Worm (Caenorhabditis elegans) whole organism, L3 larva: ENCODE results near the gene F25G6.1.

Source experiments
- aly-2 ChIP-seq: fragments of 150-350 bp; optimal IDR thresholded peaks from 2 replicates; lab custom pipeline; 2014; ENCODE audit warnings: missing biosample characterization, missing genetic modification characterization
- ceh-28 ChIP-seq: fragments of 150-350 bp; optimal IDR thresholded peaks from 2 replicates; lab custom pipeline; 2014; ENCODE audit warnings: missing biosample characterization, missing genetic modification reagents, missing genetic modification characterization
- elt-1 ChIP-seq: fragments of 150-350 bp; optimal IDR thresholded peaks from 2 replicates; lab custom pipeline; 2014; ENCODE audit warnings: missing biosample characterization, missing genetic modification characterization
- jun-1 ChIP-seq: fragments of 150-350 bp; optimal IDR thresholded peaks from 2 replicates; lab custom pipeline; 2014; ENCODE audit warnings: missing biosample characterization, missing genetic modification reagents, missing genetic modification characterization
- lin-39 ChIP-seq: fragments of 150-350 bp; optimal IDR thresholded peaks from 2 replicates; lab custom pipeline; 2018; ENCODE audit warnings: missing biosample characterization, missing genetic modification reagents, missing genetic modification characterization
- nfya-1 ChIP-seq: sonication (generic microtip); optimal IDR thresholded peaks from 2 replicates; lab custom pipeline; 2017; ENCODE audit warnings: missing genetic modification characterization, mild to moderate bottlenecking, missing compliant biosample characterization, antibody characterized with exemption, moderate library complexity; ENCODE audit not compliant: insufficient read depth
- nhr-28 ChIP-seq: fragments of 150-350 bp; optimal IDR thresholded peaks from 2 replicates; lab custom pipeline; 2014; ENCODE audit warnings: missing biosample characterization, missing genetic modification characterization
- nhr-77 ChIP-seq: fragments of 150-350 bp; optimal IDR thresholded peaks from 2 replicates; lab custom pipeline; 2014; ENCODE audit warnings: missing biosample characterization, missing genetic modification characterization
- pha-4 ChIP-seq: fragments of 150-350 bp; optimal IDR thresholded peaks from 2 replicates; lab custom pipeline; 2014; ENCODE audit warnings: missing biosample characterization, missing genetic modification reagents, missing genetic modification characterization
- pqm-1 ChIP-seq: fragments of 150-350 bp; optimal IDR thresholded peaks from 2 replicates; lab custom pipeline; 2017; ENCODE audit warnings: missing biosample characterization, missing genetic modification characterization, inconsistent platforms
- snpc-4 ChIP-seq: fragments of 150-350 bp; optimal IDR thresholded peaks from 2 replicates; lab custom pipeline; 2014; ENCODE audit warnings: missing biosample characterization, missing genetic modification characterization
- ztf-11 ChIP-seq: fragments of 150-350 bp; optimal IDR thresholded peaks from 2 replicates; lab custom pipeline; 2014; ENCODE audit warnings: missing biosample characterization, missing genetic modification characterization

DNA sequence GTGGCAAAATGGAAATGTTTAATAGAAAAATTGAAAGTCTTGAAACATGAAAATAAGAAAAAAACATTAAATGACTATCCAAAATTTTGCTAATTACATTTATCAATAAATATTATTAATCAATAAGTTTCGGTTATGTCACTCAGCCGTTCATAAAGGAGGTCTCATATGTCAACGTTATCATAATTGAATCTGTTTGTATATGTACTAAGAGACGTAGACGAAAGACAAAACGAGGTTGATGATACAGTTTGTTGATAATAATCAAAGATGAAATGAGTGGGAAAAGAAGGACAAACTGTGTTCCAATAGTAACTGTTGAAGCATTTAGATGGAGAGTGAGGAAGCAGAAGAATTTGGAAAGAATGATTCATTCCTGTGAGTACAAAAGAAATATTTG, 12.1 kb downstream of the F25G6.1 start:
- TF ChIP-seq nhr-28 (tag; lab: Kevin White, UChicago) (no peak), elt-1 (tag; lab: Kevin White, UChicago) (no peak), aly-2 (tag; lab: Kevin White, UChicago) (no peak), ceh-28 (tag; lab: Kevin White, UChicago) (no peak), nhr-77 (tag; lab: Kevin White, UChicago) (no peak), nfya-1 (tag; lab: Kevin White, UChicago) (no peak), lin-39 (tag; lab: Kevin White, UChicago) (no peak), ztf-11 (tag; lab: Kevin White, UChicago) (no peak), jun-1 (tag; lab: Kevin White, UChicago) (no peak), snpc-4 (tag; lab: Kevin White, UChicago) (no peak), pqm-1 (tag; lab: Kevin White, UChicago) (peak; percentile 4), pha-4 (tag; lab: Kevin White, UChicago) (peak; percentile 72)
